Worm (Caenorhabditis elegans): ENCODE data around the gene C09B8.8.

The C09B8.8 gene

DNA sequence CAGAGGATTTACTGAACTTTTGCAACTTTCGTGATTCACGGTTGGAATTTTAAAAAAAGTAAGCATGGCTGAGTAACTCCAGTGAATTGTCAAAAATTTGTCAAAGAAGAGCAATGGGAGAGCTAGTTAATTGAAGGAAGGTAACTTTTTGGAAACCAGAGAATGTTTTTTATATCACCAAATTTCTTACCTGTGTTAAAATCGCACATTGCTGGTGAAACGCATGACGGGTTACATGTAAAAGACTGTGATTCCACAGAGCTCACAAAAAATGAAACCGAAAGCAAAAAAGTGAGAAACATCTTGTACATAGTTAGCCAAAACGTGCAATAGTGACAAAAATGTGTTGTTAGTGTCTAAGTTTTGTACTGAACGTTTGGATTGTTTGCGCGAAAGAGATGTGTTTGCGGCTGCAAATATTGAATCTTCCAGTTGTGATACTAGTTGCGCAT lies 16.2 kb upstream of the C09B8.8 start, which contains the start of gene F22F4.9:
Gene F22F4.9, minus strand, starts transcription at position 402 of the 452 bp plus-strand sequence.
- TF ChIP-seq lsy-12 (tag; optimal IDR thresholded peaks at IDR 0.05) (no peak), pha-4 (tag; optimal IDR thresholded peaks at IDR 0.05) (peak; percentile 66)

DNA sequence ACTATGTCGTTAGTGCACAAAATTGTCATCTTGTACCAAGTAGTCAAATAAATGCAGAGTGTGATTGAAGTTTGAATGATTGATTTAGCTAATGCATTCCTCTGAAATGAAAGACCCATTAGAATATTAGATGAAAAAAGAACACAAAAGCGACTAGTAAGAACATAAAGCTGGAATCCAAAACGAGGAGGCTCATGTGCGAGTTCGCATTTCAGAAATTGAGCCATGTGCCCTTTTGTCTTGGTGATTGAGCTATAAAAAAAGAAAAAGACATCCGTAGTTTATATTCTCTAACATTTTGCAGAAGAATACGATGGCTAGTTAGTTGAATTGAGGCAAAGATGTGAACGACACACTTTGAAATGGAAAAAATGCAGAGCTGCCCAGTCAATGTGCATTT lies 13.9 kb upstream of the C09B8.8 start, which contains the start of gene F22F4.4:
Gene F22F4.4, minus strand, starts transcription at position 101 of the 400 bp plus-strand sequence.
- TF ChIP-seq elt-1 (tag; optimal IDR thresholded peaks at IDR 0.05) (no peak), ama-1 (optimal IDR thresholded peaks at IDR 0.05) (no peak), nhr-11 (tag; optimal IDR thresholded peaks at IDR 0.05) (no peak), elt-2 (tag; optimal IDR thresholded peaks at IDR 0.05) (no peak), mdl-1 (tag; optimal IDR thresholded peaks at IDR 0.05) (no peak), unc-62 (GFP tag; optimal IDR thresholded peaks at IDR 0.05) (no peak), skn-1 (tag; optimal IDR thresholded peaks at IDR 0.05) (no peak), jun-1 (tag; optimal IDR thresholded peaks at IDR 0.05) (no peak), ceh-28 (tag; optimal IDR thresholded peaks at IDR 0.05) (no peak), nhr-28 (tag; optimal IDR thresholded peaks at IDR 0.05) (no peak), nhr-77 (tag; optimal IDR thresholded peaks at IDR 0.05) (no peak), nhr-25 (tag; optimal IDR thresholded peaks at IDR 0.05) (no peak), pqm-1 (tag; optimal IDR thresholded peaks at IDR 0.05) (no peak), ceh-16 (tag; optimal IDR thresholded peaks at IDR 0.05) (no peak), egl-27 (tag; optimal IDR thresholded peaks at IDR 0.05) (no peak)

DNA sequence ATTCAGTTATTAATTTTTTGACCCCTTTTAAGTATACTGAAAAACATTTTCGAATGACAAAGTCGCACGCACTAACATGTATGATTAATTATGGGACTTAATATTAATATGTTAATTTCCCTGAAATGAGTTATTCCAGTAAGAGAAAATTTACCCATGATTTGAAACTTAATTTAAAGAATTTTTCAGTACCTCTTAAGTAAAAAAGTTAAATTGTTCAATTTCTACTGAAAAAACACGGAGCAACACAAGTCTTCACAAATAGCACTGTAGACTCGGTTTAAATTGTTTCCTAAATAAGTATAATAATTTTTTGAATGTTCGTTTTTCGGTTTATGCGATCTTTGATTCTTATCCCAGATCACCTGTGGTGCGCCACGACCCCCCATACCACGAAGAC lies 12.8 kb upstream of the C09B8.8 start:
- TF ChIP-seq skn-1 (tag; optimal IDR thresholded peaks at IDR 0.05) (no peak), lin-39 (tag; optimal IDR thresholded peaks at IDR 0.05) (no peak), nfya-1 (tag; optimal IDR thresholded peaks at IDR 0.05; ENCODE audit: insufficient read depth) (no peak), tbx-2 (tag; optimal IDR thresholded peaks at IDR 0.05) (no peak), elt-1 (tag; optimal IDR thresholded peaks at IDR 0.05) (no peak), ztf-11 (tag; optimal IDR thresholded peaks at IDR 0.05) (no peak), jun-1 (tag; optimal IDR thresholded peaks at IDR 0.05) (no peak), ceh-82 (tag; optimal IDR thresholded peaks at IDR 0.05) (no peak), egl-5 (tag; optimal IDR thresholded peaks at IDR 0.05) (no peak), zag-1 (tag; optimal IDR thresholded peaks at IDR 0.05) (no peak), mdl-1 (tag; optimal IDR thresholded peaks at IDR 0.05) (no peak), ceh-16 (tag; optimal IDR thresholded peaks at IDR 0.05) (no peak), lsy-12 (tag; optimal IDR thresholded peaks at IDR 0.05) (no peak), nhr-25 (tag; optimal IDR thresholded peaks at IDR 0.05) (no peak)

DNA sequence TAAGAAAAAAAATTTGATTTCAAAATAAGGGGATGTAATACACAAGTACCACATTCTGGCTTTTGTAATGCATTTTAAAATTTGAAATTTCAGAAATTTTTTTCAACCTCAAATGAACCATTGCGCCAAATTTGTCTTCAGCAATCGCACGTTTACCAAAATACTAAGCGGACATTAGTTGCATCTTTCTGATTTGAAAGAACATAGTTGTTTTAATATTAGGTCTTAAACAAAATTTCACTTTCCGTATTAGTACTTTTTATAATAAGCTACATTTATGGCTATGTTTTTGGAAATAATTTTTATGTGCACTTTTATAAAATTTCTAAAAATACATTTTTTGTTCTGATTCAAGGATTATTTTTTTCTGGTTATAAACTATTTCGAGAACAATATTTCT lies 11.4 kb upstream of the C09B8.8 start, which contains the start of gene sups-1:
Gene sups-1, plus strand, starts transcription at position 301 of the 400 bp plus-strand sequence.
- TF ChIP-seq daf-12 (tag; optimal IDR thresholded peaks at IDR 0.05) (no peak), lsy-12 (tag; optimal IDR thresholded peaks at IDR 0.05) (no peak), fos-1 (tag; optimal IDR thresholded peaks at IDR 0.05) (no peak), nhr-237 (tag; optimal IDR thresholded peaks at IDR 0.05) (no peak), snpc-4 (tag; optimal IDR thresholded peaks at IDR 0.05) (no peak), ztf-11 (tag; optimal IDR thresholded peaks at IDR 0.05) (no peak), nhr-25 (tag; optimal IDR thresholded peaks at IDR 0.05) (no peak), mdl-1 (tag; optimal IDR thresholded peaks at IDR 0.05) (no peak), elt-3 (tag; optimal IDR thresholded peaks at IDR 0.05) (no peak), nhr-67 (tag; optimal IDR thresholded peaks at IDR 0.05) (no peak), elt-1 (tag; optimal IDR thresholded peaks at IDR 0.05) (no peak), lin-39 (tag; optimal IDR thresholded peaks at IDR 0.05) (no peak)

DNA sequence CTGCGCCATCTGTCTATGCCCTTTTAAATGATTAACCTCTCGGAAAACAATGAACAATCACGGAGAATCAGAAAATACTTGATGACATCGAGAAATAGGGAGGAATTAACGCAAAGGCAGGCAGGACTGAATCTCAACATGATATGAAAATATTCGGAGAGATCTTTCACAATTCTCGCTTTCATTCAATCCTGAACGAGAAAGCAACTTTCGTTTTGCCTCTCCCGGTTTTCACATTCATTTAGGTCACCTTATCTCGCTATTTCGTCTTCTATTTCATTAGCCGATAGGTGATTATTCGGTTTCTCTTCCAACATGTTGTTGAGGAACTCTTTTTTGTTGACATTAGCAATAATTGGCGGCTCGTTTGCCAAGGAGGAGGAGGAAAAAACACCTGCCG lies 11.0 kb upstream of the C09B8.8 start:
- TF ChIP-seq fkh-2 (tag; optimal IDR thresholded peaks at IDR 0.05) (no peak), nhr-43 (tag; optimal IDR thresholded peaks at IDR 0.05; ENCODE audit: poor library complexity, severe bottlenecking) (peak; percentile 41)

DNA sequence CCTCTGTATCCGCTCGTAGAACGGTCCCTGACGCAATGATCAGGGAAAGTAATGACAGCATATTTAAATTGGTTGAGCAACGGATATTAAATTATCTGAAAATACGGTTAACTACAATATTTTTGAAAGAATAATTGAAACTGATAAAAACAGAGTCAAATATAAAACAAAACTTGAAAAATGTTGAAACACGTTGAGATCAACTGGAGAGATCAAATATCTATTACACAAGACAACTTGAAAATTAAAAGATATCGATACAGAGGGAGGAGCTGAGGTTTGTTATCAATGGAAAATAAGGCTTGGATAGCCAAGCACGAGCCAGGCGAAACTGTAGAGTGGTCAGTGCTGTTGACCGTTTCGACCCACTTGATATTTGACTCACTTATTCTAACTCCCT lies 4.7 kb upstream of the C09B8.8 start, which contains the start of gene C09B8.3:
Gene C09B8.3, minus strand, starts transcription at position 101 of the 400 bp plus-strand sequence.
- TF ChIP-seq ceh-82 (tag; optimal IDR thresholded peaks at IDR 0.05) (no peak), nfya-1 (tag; optimal IDR thresholded peaks at IDR 0.05; ENCODE audit: insufficient read depth) (no peak), snpc-4 (tag; optimal IDR thresholded peaks at IDR 0.05) (no peak), elt-2 (tag; optimal IDR thresholded peaks at IDR 0.05) (no peak), R02D3.7 (tag; optimal IDR thresholded peaks at IDR 0.05) (no peak), nhr-12 (tag; optimal IDR thresholded peaks at IDR 0.05) (no peak), mdl-1 (tag; optimal IDR thresholded peaks at IDR 0.05) (no peak), nhr-28 (tag; optimal IDR thresholded peaks at IDR 0.05) (no peak), eor-1 (tag; optimal IDR thresholded peaks at IDR 0.05) (no peak), elt-3 (tag; optimal IDR thresholded peaks at IDR 0.05) (no peak), lin-15B (tag; optimal IDR thresholded peaks at IDR 0.05) (no peak), lin-39 (tag; optimal IDR thresholded peaks at IDR 0.05) (no peak), skn-1 (tag; optimal IDR thresholded peaks at IDR 0.05) (no peak)
